Fruit fly (Drosophila melanogaster): ENCODE data around the gene pns.

Gene pns

dm6 chr3L:1586266-1587054, 49.5 kb downstream of the pns start (continued):
- no peak for TF ChIP-seq CG2116 (GFP tag; optimal IDR thresholded peaks at IDR 0.05)
- peak; percentile 47; the same call in 1 of the 2 replicates for TF ChIP-seq sob (GFP tag; IDR thresholded peaks at IDR 0.05)
- TF ChIP-seq CG30020 (tag; optimal IDR thresholded peaks at IDR 0.05): no peak
- TF ChIP-seq Adf1 (GFP tag; IDR thresholded peaks at IDR 0.05): peak; percentile 34; the same call in 1 of the 2 replicates
- peak; percentile 44; the same call in 1 of the 2 replicates for TF ChIP-seq Rfx (GFP tag; IDR thresholded peaks at IDR 0.05)
- TF ChIP-seq Deaf1 (tag; optimal IDR thresholded peaks at IDR 0.05): peak; percentile 44
- TF ChIP-seq Spps (tag; optimal IDR thresholded peaks at IDR 0.05): peak; percentile 9
- no peak for TF ChIP-seq CG7372 (GFP tag; IDR thresholded peaks at IDR 0.05)
- TF ChIP-seq CG12071 (GFP tag; optimal IDR thresholded peaks at IDR 0.05): peak; percentile 20
- TF ChIP-seq CG11560 (tag; IDR thresholded peaks at IDR 0.05): no peak

- TF ChIP-seq CG2712 (tag; optimal IDR thresholded peaks at IDR 0.05): peak; percentile 67
- TF ChIP-seq ERR (GFP tag; optimal IDR thresholded peaks at IDR 0.05): peak; percentile 65
- peak; percentile 91 for TF ChIP-seq lab (GFP tag; optimal IDR thresholded peaks at IDR 0.05)
- peak; percentile 61 for TF ChIP-seq CG7556 (GFP tag; optimal IDR thresholded peaks at IDR 0.05)
- TF ChIP-seq Fer2 (tag; optimal IDR thresholded peaks at IDR 0.05): peak; percentile 61
- peak; percentile 24 for TF ChIP-seq CG3407 (GFP tag; optimal IDR thresholded peaks at IDR 0.05)
- peak; percentile 61 for TF ChIP-seq az2 (GFP tag; optimal IDR thresholded peaks at IDR 0.05)
- peak; percentile 88 for TF ChIP-seq CG7372 (GFP tag; IDR thresholded peaks at IDR 0.05)
- TF ChIP-seq CG8388 (GFP tag; optimal IDR thresholded peaks at IDR 0.05): peak; percentile 26
- peak; percentile 85 for TF ChIP-seq crc (GFP tag; optimal IDR thresholded peaks at IDR 0.05)
- peak; percentile 68 for TF ChIP-seq Nf-YC (tag; optimal IDR thresholded peaks at IDR 0.05)
- TF ChIP-seq Scr (GFP tag; IDR thresholded peaks at IDR 0.05; ENCODE audit: partially characterized antibody): no peak
- TF ChIP-seq dysf (GFP tag; IDR thresholded peaks at IDR 0.05): peak; percentile 94
- TF ChIP-seq slp2 (GFP tag; optimal IDR thresholded peaks at IDR 0.05): peak; percentile 60
- TF ChIP-seq crol (GFP tag; IDR thresholded peaks at IDR 0.05): 0 out of 2 replicates have a peak, but pooled peaks have one; percentile 16
- peak; percentile 46 for TF ChIP-seq odd (GFP tag; optimal IDR thresholded peaks at IDR 0.05)
- TF ChIP-seq corto (GFP tag; optimal IDR thresholded peaks at IDR 0.05): no peak
- peak; percentile 71 for TF ChIP-seq CG9876 (GFP tag; optimal IDR thresholded peaks at IDR 0.05)
- peak; percentile 58 for TF ChIP-seq Bdp1 (GFP tag; optimal IDR thresholded peaks at IDR 0.05)
- peak; percentile 64 for TF ChIP-seq slou (GFP tag; optimal IDR thresholded peaks at IDR 0.05)
- TF ChIP-seq Atf-2 (GFP tag; optimal IDR thresholded peaks at IDR 0.05): peak; percentile 25
- peak; percentile 89 for TF ChIP-seq CG15269 (tag; optimal IDR thresholded peaks at IDR 0.05)
- peak; percentile 91 for TF ChIP-seq CG34422 (GFP tag; IDR thresholded peaks at IDR 0.05)
- peak; percentile 76 for TF ChIP-seq CG8944 (GFP tag; optimal IDR thresholded peaks at IDR 0.05)
- peak; percentile 33 for TF ChIP-seq CG9437 (GFP tag; optimal IDR thresholded peaks at IDR 0.05)
- peak; percentile 89 for TF ChIP-seq chm (GFP tag; IDR thresholded peaks at IDR 0.05)
- TF ChIP-seq CG7745 (tag; optimal IDR thresholded peaks at IDR 0.05): no peak
- TF ChIP-seq CG4282 (GFP tag; optimal IDR thresholded peaks at IDR 0.05): peak; percentile 47
- TF ChIP-seq dan (GFP tag; IDR thresholded peaks at IDR 0.05): peak; percentile 64
- peak; percentile 12 for TF ChIP-seq CG6254 (GFP tag; optimal IDR thresholded peaks at IDR 0.05)
- TF ChIP-seq pb (GFP tag; optimal IDR thresholded peaks at IDR 0.05): peak; percentile 75
- no peak for TF ChIP-seq tll (GFP tag; optimal IDR thresholded peaks at IDR 0.05)
- TF ChIP-seq Rx (GFP tag; IDR thresholded peaks at IDR 0.05): peak; percentile 84
- TF ChIP-seq Camta (GFP tag; optimal IDR thresholded peaks at IDR 0.05): peak; percentile 82
- peak; percentile 56 for TF ChIP-seq Ssrp (tag; optimal IDR thresholded peaks at IDR 0.05)
- TF ChIP-seq ranshi (GFP tag; IDR thresholded peaks at IDR 0.05): peak; percentile 89
- 0 out of 3 replicates have a peak, but pooled peaks have one; percentile 49 for TF ChIP-seq CG6175 (GFP tag; IDR thresholded peaks at IDR 0.05)
- TF ChIP-seq CG30020 (tag; optimal IDR thresholded peaks at IDR 0.05): no peak
These were observed 50.4 kb downstream of the pns start for dm6 chr3L:1587140-1587849.

All from whole organism, embryonic.